Worm (Caenorhabditis elegans) whole organism, L3 larva: ENCODE measurements around the gene F59G1.8.

Source experiments
- ama-1 ChIP-seq: fragments of 150-350 bp; optimal IDR thresholded peaks from 2 replicates; lab custom pipeline; 2018
- jun-1 ChIP-seq: fragments of 150-350 bp; optimal IDR thresholded peaks from 2 replicates; lab custom pipeline; 2014; ENCODE audit warnings: missing biosample characterization, missing genetic modification reagents, missing genetic modification characterization
- mdl-1 ChIP-seq: fragments of 150-350 bp; optimal IDR thresholded peaks from 2 replicates; lab custom pipeline; 2014; ENCODE audit warnings: missing biosample characterization, missing genetic modification characterization
- nhr-11 ChIP-seq: fragments of 150-350 bp; optimal IDR thresholded peaks from 2 replicates; lab custom pipeline; 2014; ENCODE audit warnings: missing biosample characterization, missing genetic modification characterization
- nhr-28 ChIP-seq: fragments of 150-350 bp; optimal IDR thresholded peaks from 2 replicates; lab custom pipeline; 2014; ENCODE audit warnings: missing biosample characterization, missing genetic modification characterization
- pqm-1 ChIP-seq: fragments of 150-350 bp; optimal IDR thresholded peaks from 2 replicates; lab custom pipeline; 2017; ENCODE audit warnings: missing biosample characterization, missing genetic modification characterization, inconsistent platforms
- unc-62 ChIP-seq: fragments of 150-350 bp; sonication (generic microtip); optimal IDR thresholded peaks from 4 replicates; lab custom pipeline; 2014; ENCODE audit warnings: missing biosample characterization, missing genetic modification reagents, missing genetic modification characterization

- no peak for TF ChIP-seq ama-1 (lab: Kevin White, UChicago)
- no peak for TF ChIP-seq nhr-28
- TF ChIP-seq pqm-1 (tag; lab: Kevin White, UChicago) = no peak
- no peak for TF ChIP-seq mdl-1 (tag; lab: Kevin White, UChicago)
- TF ChIP-seq jun-1 (tag; lab: Kevin White, UChicago) = no peak
- TF ChIP-seq unc-62 (GFP tag; lab: Kevin White, UChicago) = no peak
- TF ChIP-seq nhr-11 = no peak
Measured at ce11 chrII:5904252-5904651, 2.1 kb upstream of the F59G1.8 start, which contains the start of gene tsp-18.
